Worm (Caenorhabditis elegans) whole organism, L1 larva: ENCODE data around the gene sup-36.

ENCODE experiments used
- C04F5.9 ChIP-seq: sonication (generic microtip); optimal IDR thresholded peaks from 2 replicates; lab custom pipeline; 2016; ENCODE audit warnings: missing genetic modification characterization, missing compliant biosample characterization
- C34B4.2 ChIP-seq: sonication (generic microtip); optimal IDR thresholded peaks from 2 replicates; lab custom pipeline; 2017; ENCODE audit warnings: mild to moderate bottlenecking, missing genetic modification characterization, missing compliant biosample characterization
- Y116A8C.19 ChIP-seq: sonication (generic microtip); optimal IDR thresholded peaks from 2 replicates; lab custom pipeline; 2016; ENCODE audit warnings: missing compliant biosample characterization, missing genetic modification characterization, borderline replicate concordance
- aha-1 ChIP-seq: fragments of 150-350 bp; optimal IDR thresholded peaks from 2 replicates; lab custom pipeline; 2014; ENCODE audit warnings: missing biosample characterization, missing genetic modification characterization
- aly-2 ChIP-seq: fragments of 150-350 bp; optimal IDR thresholded peaks from 2 replicates; lab custom pipeline; 2014; ENCODE audit warnings: missing biosample characterization, missing genetic modification characterization
- ama-1 ChIP-seq: fragments of 150-350 bp; optimal IDR thresholded peaks from 2 replicates; lab custom pipeline; 2014
- blmp-1 ChIP-seq: fragments of 150-350 bp; optimal IDR thresholded peaks from 2 replicates; lab custom pipeline; 2014; ENCODE audit warnings: missing biosample characterization, missing genetic modification characterization
- ceh-82 ChIP-seq, 3 experiments: fragments of 150-350 bp in 1 of 3; sonication (generic microtip) in 2 of 3; optimal IDR thresholded peaks; 2 replicates each; lab custom pipeline; 2014 to 2017; ENCODE audit warnings: missing biosample characterization in 3 of 3, missing genetic modification characterization in 3 of 3
- ces-1 ChIP-seq: fragments of 150-350 bp; optimal IDR thresholded peaks from 2 replicates; lab custom pipeline; 2014; ENCODE audit warnings: missing biosample characterization, missing genetic modification reagents, missing genetic modification characterization
- dsc-1 ChIP-seq: sonication (generic microtip); optimal IDR thresholded peaks from 2 replicates; lab custom pipeline; 2016; ENCODE audit warnings: mild to moderate bottlenecking, missing genetic modification characterization, missing compliant biosample characterization
- efl-3 ChIP-seq: fragments of 200-800 bp; sonication (Bioruptor generic); optimal IDR thresholded peaks from 2 replicates; lab custom pipeline; 2018; ENCODE audit warnings: mild to moderate bottlenecking, missing genetic modification characterization, missing compliant biosample characterization
- egl-13 ChIP-seq: sonication (generic microtip); optimal IDR thresholded peaks from 2 replicates; lab custom pipeline; 2016; ENCODE audit warnings: missing genotype, missing genetic modification reagents, missing genetic modification characterization, missing compliant biosample characterization
- fkh-10 ChIP-seq: sonication (generic microtip); optimal IDR thresholded peaks from 2 replicates; lab custom pipeline; 2017; ENCODE audit warnings: missing biosample characterization, missing genetic modification reagents, missing genetic modification characterization
- fkh-4 ChIP-seq: sonication (generic microtip); optimal IDR thresholded peaks from 2 replicates; lab custom pipeline; 2016; ENCODE audit warnings: missing compliant biosample characterization, missing genetic modification characterization, borderline replicate concordance
- fos-1 ChIP-seq: fragments of 150-350 bp; optimal IDR thresholded peaks from 2 replicates; lab custom pipeline; 2014; ENCODE audit warnings: missing biosample characterization, missing genetic modification characterization
- hlh-17 ChIP-seq: fragments of 200-800 bp; sonication (Bioruptor generic); optimal IDR thresholded peaks from 2 replicates; lab custom pipeline; 2018; ENCODE audit warnings: missing genetic modification characterization, mild to moderate bottlenecking, missing compliant biosample characterization, moderate library complexity, borderline replicate concordance
- hpl-2 ChIP-seq: fragments of 150-350 bp; optimal IDR thresholded peaks from 2 replicates; lab custom pipeline; 2014; ENCODE audit warnings: missing biosample characterization, missing genetic modification reagents, missing genetic modification characterization
- isw-1 ChIP-seq: fragments of 200-800 bp; sonication (Bioruptor generic); IDR thresholded peaks from 2 replicates; pipeline ENCODE4 v1.3.6; 2022; ENCODE audit warnings: missing genetic modification characterization, missing compliant biosample characterization
- lin-13 ChIP-seq: fragments of 150-350 bp; optimal IDR thresholded peaks from 2 replicates; lab custom pipeline; 2014; ENCODE audit warnings: missing biosample characterization, missing genetic modification reagents, missing genetic modification characterization
- lin-14 ChIP-seq: fragments of 200-800 bp; sonication (Bioruptor generic); optimal IDR thresholded peaks from 2 replicates; lab custom pipeline; 2018; ENCODE audit warnings: mild to moderate bottlenecking, missing genetic modification characterization, moderate library complexity, missing compliant biosample characterization
- lin-39 ChIP-seq: fragments of 150-350 bp; optimal IDR thresholded peaks from 2 replicates; lab custom pipeline; 2014; ENCODE audit warnings: missing biosample characterization, missing genetic modification reagents, missing genetic modification characterization
- lir-3 ChIP-seq: sonication (generic microtip); optimal IDR thresholded peaks from 2 replicates; lab custom pipeline; 2016; ENCODE audit warnings: mild to moderate bottlenecking, missing genetic modification characterization, moderate library complexity, missing compliant biosample characterization; ENCODE audit not compliant: poor library complexity
- mab-9 ChIP-seq: fragments of 200-800 bp; sonication (Bioruptor generic); IDR thresholded peaks from 2 replicates; pipeline ENCODE4 v1.3.6; 2022; ENCODE audit warnings: missing genetic modification reagents, missing genetic modification characterization, missing compliant biosample characterization
- mdl-1 ChIP-seq, 2 experiments: fragments of 150-350 bp; optimal IDR thresholded peaks; 2 replicates each; lab custom pipeline; 2014 to 2017; ENCODE audit warnings: missing biosample characterization in 2 of 2, missing genetic modification characterization in 2 of 2, inconsistent platforms in 1 of 2
- mef-2 ChIP-seq: fragments of 150-350 bp; optimal IDR thresholded peaks from 2 replicates; lab custom pipeline; 2014; ENCODE audit warnings: missing biosample characterization, missing genetic modification characterization
- nhr-11 ChIP-seq: fragments of 150-350 bp; optimal IDR thresholded peaks from 2 replicates; lab custom pipeline; 2014; ENCODE audit warnings: missing biosample characterization, missing genetic modification characterization
- nhr-12 ChIP-seq: sonication (generic microtip); optimal IDR thresholded peaks from 2 replicates; lab custom pipeline; 2017; ENCODE audit warnings: missing biosample characterization, missing genetic modification characterization
- nhr-237 ChIP-seq: fragments of 150-350 bp; optimal IDR thresholded peaks from 2 replicates; lab custom pipeline; 2014; ENCODE audit warnings: missing biosample characterization, missing genetic modification characterization
- nhr-76 ChIP-seq: sonication (generic microtip); optimal IDR thresholded peaks from 2 replicates; lab custom pipeline; 2017; ENCODE audit warnings: missing biosample characterization, missing genetic modification characterization
- nhr-77 ChIP-seq: fragments of 150-350 bp; optimal IDR thresholded peaks from 2 replicates; lab custom pipeline; 2014; ENCODE audit warnings: missing biosample characterization, missing genetic modification characterization
- nhr-84 ChIP-seq: sonication (generic microtip); optimal IDR thresholded peaks from 2 replicates; lab custom pipeline; 2017; ENCODE audit warnings: missing biosample characterization, missing genetic modification characterization
- nhr-85 ChIP-seq: sonication (generic microtip); peaks from one replicate; lab custom pipeline; 2016; ENCODE audit warnings: missing genetic modification characterization, inconsistent platforms, missing compliant biosample characterization
- pag-3 ChIP-seq: sonication (generic microtip); optimal IDR thresholded peaks from 2 replicates; lab custom pipeline; 2017; ENCODE audit warnings: missing genetic modification characterization, mild to moderate bottlenecking, missing compliant biosample characterization, antibody characterized with exemption, borderline replicate concordance; ENCODE audit not compliant: insufficient read depth
- pax-3 ChIP-seq: fragments of 200-800 bp; sonication (Bioruptor generic); optimal IDR thresholded peaks from 2 replicates; lab custom pipeline; 2018; ENCODE audit warnings: mild to moderate bottlenecking, missing genetic modification characterization, moderate library complexity, missing compliant biosample characterization
- pqm-1 ChIP-seq: sonication (generic microtip); optimal IDR thresholded peaks from 3 replicates; lab custom pipeline; 2017; ENCODE audit warnings: missing biosample characterization, missing genetic modification characterization
- skn-1 ChIP-seq: fragments of 150-350 bp; optimal IDR thresholded peaks from 2 replicates; lab custom pipeline; 2014; ENCODE audit warnings: missing biosample characterization, missing genetic modification characterization
- snu-23 ChIP-seq: sonication (generic microtip); optimal IDR thresholded peaks from 2 replicates; lab custom pipeline; 2016; ENCODE audit warnings: missing genetic modification characterization, missing compliant biosample characterization
- sox-4 ChIP-seq: sonication (generic microtip); optimal IDR thresholded peaks from 2 replicates; lab custom pipeline; 2016; ENCODE audit warnings: missing genetic modification characterization, missing compliant biosample characterization
- sup-37 ChIP-seq: fragments of 200-800 bp; sonication (Bioruptor generic); optimal IDR thresholded peaks from 2 replicates; lab custom pipeline; 2018; ENCODE audit warnings: mild to moderate bottlenecking, missing genetic modification characterization, missing compliant biosample characterization
- tlp-1 ChIP-seq: fragments of 150-350 bp; optimal IDR thresholded peaks from 2 replicates; lab custom pipeline; 2014; ENCODE audit warnings: missing biosample characterization, missing genetic modification characterization
- unc-62 ChIP-seq: fragments of 150-350 bp; optimal IDR thresholded peaks from 2 replicates; lab custom pipeline; 2014; ENCODE audit warnings: missing biosample characterization, missing genetic modification reagents, missing genetic modification characterization
- unc-86 ChIP-seq: sonication (generic microtip); optimal IDR thresholded peaks from 2 replicates; lab custom pipeline; 2016; ENCODE audit warnings: missing genetic modification characterization, missing compliant biosample characterization
- unc-98 ChIP-seq: fragments of 200-800 bp; sonication (Bioruptor generic); IDR thresholded peaks from 2 replicates; pipeline ENCODE4 v1.3.6; 2022; ENCODE audit warnings: missing genetic modification characterization, missing compliant biosample characterization
- xbp-1 ChIP-seq: sonication (generic microtip); optimal IDR thresholded peaks from 2 replicates; lab custom pipeline; 2016; ENCODE audit warnings: missing genetic modification characterization, missing compliant biosample characterization
- zag-1 ChIP-seq: fragments of 150-350 bp; optimal IDR thresholded peaks from 2 replicates; lab custom pipeline; 2014; ENCODE audit warnings: missing biosample characterization, missing genetic modification characterization
- zip-4 ChIP-seq: fragments of 200-800 bp; sonication (Bioruptor generic); optimal IDR thresholded peaks from 2 replicates; lab custom pipeline; 2018; ENCODE audit warnings: mild to moderate bottlenecking, missing genetic modification characterization, moderate library complexity, missing compliant biosample characterization
- ztf-4 ChIP-seq: fragments of 150-350 bp; optimal IDR thresholded peaks from 2 replicates; lab custom pipeline; 2014; ENCODE audit warnings: missing biosample characterization, missing genetic modification characterization

sup-36 gene

ce11 chrIV:6581658-6582057 is 19.8 kb upstream of the sup-36 start:
- TF ChIP-seq fkh-10 (GFP tag; lab: Kevin White, UChicago) (no peak), egl-13 (tag; lab: Kevin White, UChicago) (no peak)

ce11 chrIV:6582604-6583003 is 18.9 kb upstream of the sup-36 start, which contains the start of gene odr-8:
Gene odr-8 (minus strand): TSS chrIV:6582704.
- no peak for TF ChIP-seq hpl-2
- no peak for TF ChIP-seq fkh-4 (tag; lab: Kevin White, UChicago)
- TF ChIP-seq mef-2 (tag; lab: Kevin White, UChicago): no peak
- no peak for TF ChIP-seq aly-2 (tag; lab: Kevin White, UChicago)
- no peak for TF ChIP-seq blmp-1 (tag; lab: Kevin White, UChicago)
- TF ChIP-seq fos-1 (tag; lab: Kevin White, UChicago): no peak
- no peak for TF ChIP-seq lin-39
- TF ChIP-seq egl-13 (tag; lab: Kevin White, UChicago): no peak
- TF ChIP-seq lin-14 (GFP tag; lab: Kevin White, UChicago): no peak
- no peak for TF ChIP-seq ztf-4 (tag; lab: Kevin White, UChicago)
- TF ChIP-seq hlh-17: no peak
- no peak for TF ChIP-seq nhr-12 (tag; lab: Kevin White, UChicago)
- no peak for TF ChIP-seq unc-86 (tag; lab: Kevin White, UChicago)
- no peak for TF ChIP-seq Y116A8C.19 (tag; lab: Kevin White, UChicago)

ce11 chrIV:6585397-6585921 is 16.0 kb upstream of the sup-36 start, which contains the start of the genes F38A5.2 and dnj-11:
Gene F38A5.2 (minus strand): TSS chrIV:6585400.
Gene dnj-11 (plus strand): TSS chrIV:6585871.
- TF ChIP-seq nhr-76 (tag; lab: Kevin White, UChicago) (no peak), nhr-85 (tag; lab: Kevin White, UChicago) (peak; percentile 92), efl-3 (GFP tag; lab: Kevin White, UChicago) (no peak), fkh-10 (GFP tag; lab: Kevin White, UChicago) (peak; percentile 65), snu-23 (GFP tag; lab: Kevin White, UChicago) (peak; percentile 91), C04F5.9 (peak; percentile 28), C34B4.2 (tag; lab: Kevin White, UChicago) (no peak), xbp-1 (tag; lab: Kevin White, UChicago) (peak; percentile 86), pax-3 (tag; lab: Kevin White, UChicago) (peak; percentile 48), nhr-11 (no peak), lir-3 (peak; percentile 66), tlp-1 (tag; lab: Kevin White, UChicago) (no peak), unc-98 (no peak), unc-86 (tag; lab: Kevin White, UChicago) (peak; percentile 80), unc-62 (GFP tag; lab: Kevin White, UChicago) (no peak), dsc-1 (tag; lab: Kevin White, UChicago) (peak; percentile 75), pqm-1 (tag; lab: Kevin White, UChicago) (no peak), aha-1 (peak; percentile 13), fkh-4 (tag; lab: Kevin White, UChicago) (no peak), sup-37 (GFP tag; lab: Kevin White, UChicago) (peak; percentile 7), ztf-4 (tag; lab: Kevin White, UChicago) (peak; percentile 29), hpl-2 (peak; percentile 62), zip-4 (peak; percentile 58), nhr-84 (tag; lab: Kevin White, UChicago) (peak; percentile 19), nhr-77 (tag; lab: Kevin White, UChicago) (peak; percentile 77), ceh-82 (tag; optimal IDR thresholded peaks at IDR 0.05; lab: Kevin White, UChicago) (peak; percentile 70 to 93 (median 80)), isw-1 (GFP tag; lab: Robert Waterston, UW) (peak; percentile 88), nhr-12 (tag; lab: Kevin White, UChicago) (no peak), sox-4 (tag; lab: Kevin White, UChicago) (peak; percentile 42), mab-9 (GFP tag; lab: Robert Waterston, UW) (no peak), pag-3 (tag; lab: Kevin White, UChicago) (peak; percentile 26), zag-1 (no peak), blmp-1 (tag; lab: Kevin White, UChicago) (peak; percentile 72), lin-39 (peak; percentile 59), ces-1 (GFP tag; lab: Kevin White, UChicago) (no peak), mef-2 (tag; lab: Kevin White, UChicago) (no peak), skn-1 (tag; lab: Kevin White, UChicago) (peak; percentile 90), lin-14 (GFP tag; lab: Kevin White, UChicago) (peak; percentile 89), nhr-237 (tag; lab: Kevin White, UChicago) (peak; percentile 52), fos-1 (tag; lab: Kevin White, UChicago) (peak; percentile 62), ama-1 (no peak), mdl-1 (tag; optimal IDR thresholded peaks at IDR 0.05; lab: Kevin White, UChicago) (peak in 1 of 2 experiments; percentile 76), lin-13 (GFP tag; lab: Kevin White, UChicago) (peak; percentile 70)
